Fruit fly (Drosophila melanogaster) whole organism, embryonic: ENCODE results near the gene RhoGAP1A.

ENCODE experiments used
- Adf1 ChIP-seq: fragments of 200-800 bp; sonication (Bioruptor generic); IDR thresholded peaks from 2 replicates; pipeline ENCODE4 v1.3.6; 2022; ENCODE audit warnings: missing biosample characterization, missing genetic modification characterization
- Awh ChIP-seq: fragments of 200-800 bp; sonication (Bioruptor generic); IDR thresholded peaks from 2 replicates; pipeline ENCODE4, ENCODE4 v1.3.6; 2022; ENCODE audit warnings: missing biosample characterization, missing genetic modification characterization
- B-H2 ChIP-seq: fragments of 200-800 bp; sonication (Bioruptor generic); optimal IDR thresholded peaks from 2 replicates; lab custom pipeline; 2018; ENCODE audit warnings: missing biosample characterization, mild to moderate bottlenecking, missing genetic modification characterization
- CG10979 ChIP-seq: fragments of 200-800 bp; sonication (Bioruptor generic); optimal IDR thresholded peaks from 2 replicates; lab custom pipeline; 2018; ENCODE audit warnings: missing biosample characterization, mild to moderate bottlenecking, missing genetic modification characterization, moderate library complexity
- CG11456 ChIP-seq: fragments of 200-800 bp; sonication (Bioruptor generic); IDR thresholded peaks from 3 replicates; pipeline ENCODE4 v1.3.6; 2022; ENCODE audit warnings: missing biosample characterization, missing genetic modification characterization
- CG13775 ChIP-seq: fragments of 200-800 bp; sonication (Bioruptor generic); optimal IDR thresholded peaks from 3 replicates; lab custom pipeline; 2017; ENCODE audit warnings: missing biosample characterization, mild to moderate bottlenecking, missing genetic modification characterization
- CG14710 ChIP-seq: fragments of 200-800 bp; sonication (Bioruptor generic); optimal IDR thresholded peaks from 3 replicates; lab custom pipeline; 2019; ENCODE audit warnings: missing biosample characterization, mild to moderate bottlenecking, missing genetic modification characterization, moderate library complexity
- CG18011 ChIP-seq: fragments of 200-800 bp; sonication (Bioruptor generic); optimal IDR thresholded peaks from 2 replicates; lab custom pipeline; 2017; ENCODE audit warnings: missing biosample characterization, missing genetic modification characterization, mild to moderate bottlenecking, moderate library complexity, missing genotype
- CG18619 ChIP-seq: fragments of 200-800 bp; sonication (Bioruptor generic); optimal IDR thresholded peaks from 3 replicates; lab custom pipeline; 2017; ENCODE audit warnings: missing biosample characterization, mild to moderate bottlenecking, missing genetic modification characterization
- CG18764 ChIP-seq: fragments of 200-800 bp; sonication (Bioruptor generic); optimal IDR thresholded peaks from 3 replicates; lab custom pipeline; 2016; ENCODE audit warnings: missing biosample characterization, missing genetic modification characterization
- CG2129 ChIP-seq: fragments of 200-800 bp; sonication (Bioruptor generic); IDR thresholded peaks from 2 replicates; pipeline ENCODE4 v1.3.6; 2022; ENCODE audit warnings: missing biosample characterization, missing genetic modification characterization; ENCODE audit not compliant: partially characterized antibody
- CG2199 ChIP-seq: fragments of 200-800 bp; sonication (Bioruptor generic); IDR thresholded peaks from 3 replicates; pipeline ENCODE4 v1.3.6; 2022; ENCODE audit warnings: missing biosample characterization, missing genetic modification characterization
- CG30403 ChIP-seq: fragments of 200-800 bp; sonication (Bioruptor generic); optimal IDR thresholded peaks from 3 replicates; lab custom pipeline; 2016; ENCODE audit warnings: missing biosample characterization, missing genetic modification characterization
- CG34224 ChIP-seq: fragments of 200-800 bp; sonication (Bioruptor generic); IDR thresholded peaks from 3 replicates; pipeline ENCODE4 v1.3.6; 2022; ENCODE audit warnings: missing biosample characterization, missing genetic modification characterization; ENCODE audit not compliant: partially characterized antibody
- CG34422 ChIP-seq: fragments of 200-800 bp; sonication (Bioruptor generic); IDR thresholded peaks from 3 replicates; pipeline ENCODE4 v1.3.6; 2022; ENCODE audit warnings: missing biosample characterization, missing genetic modification characterization
- CG4424 ChIP-seq: fragments of 200-800 bp; sonication (Bioruptor generic); optimal IDR thresholded peaks from 3 replicates; lab custom pipeline; 2016; ENCODE audit warnings: missing biosample characterization, missing genetic modification characterization
- CG4730 ChIP-seq: fragments of 200-800 bp; sonication (Bioruptor generic); IDR thresholded peaks from 2 replicates; pipeline ENCODE4 v1.3.6; 2022; ENCODE audit warnings: missing biosample characterization, missing genetic modification characterization
- Camta ChIP-seq: fragments of 200-800 bp; sonication (Bioruptor generic); optimal IDR thresholded peaks from 2 replicates; lab custom pipeline; 2016; ENCODE audit warnings: missing biosample characterization, missing genetic modification characterization
- CkIIα-i1 ChIP-seq: fragments of 200-800 bp; sonication (Bioruptor generic); IDR thresholded peaks from 2 replicates; pipeline ENCODE4 v1.3.6; 2022; ENCODE audit warnings: missing biosample characterization, missing genetic modification characterization
- Dbx ChIP-seq: fragments of 200-800 bp; sonication (Bioruptor generic); IDR thresholded peaks from 3 replicates; pipeline ENCODE4 v1.3.6; 2022; ENCODE audit warnings: missing biosample characterization, missing genetic modification characterization
- Eip74EF ChIP-seq, 2 experiments: fragments of 200-800 bp in 1 of 2; fragments of >200 bp in 1 of 2; sonication (Bioruptor generic) in 1 of 2; optimal IDR thresholded peaks; 2 replicates each; lab custom pipeline; 2017 to 2019; ENCODE audit warnings: missing biosample characterization in 2 of 2, missing genetic modification characterization in 2 of 2, mild to moderate bottlenecking in 1 of 2, moderate library complexity in 1 of 2
- Fer2 ChIP-seq: fragments of 200-800 bp; sonication (Bioruptor generic); optimal IDR thresholded peaks from 2 replicates; lab custom pipeline; 2018; ENCODE audit warnings: missing biosample characterization, mild to moderate bottlenecking, missing genetic modification characterization, moderate library complexity
- Gug ChIP-seq: fragments of 200-800 bp; sonication (Bioruptor generic); IDR thresholded peaks from 4 replicates; pipeline ENCODE4 v1.3.6; 2022; ENCODE audit warnings: missing biosample characterization, missing genetic modification characterization
- Hand ChIP-seq: fragments of 200-800 bp; sonication (Bioruptor generic); optimal IDR thresholded peaks from 2 replicates; lab custom pipeline; 2017; ENCODE audit warnings: mild to moderate bottlenecking, missing biosample characterization, missing genetic modification reagents, missing genetic modification characterization
- Lpt ChIP-seq: fragments of >200 bp; optimal IDR thresholded peaks from 2 replicates; lab custom pipeline; 2018; ENCODE audit warnings: missing biosample characterization, missing genetic modification characterization
- Nf-YA ChIP-seq: fragments of 200-800 bp; sonication (Bioruptor generic); IDR thresholded peaks from 2 replicates; pipeline ENCODE4 v1.3.6; 2022; ENCODE audit warnings: missing biosample characterization, missing genetic modification characterization
- Oaz ChIP-seq: fragments of 200-800 bp; sonication (Bioruptor generic); IDR thresholded peaks from 2 replicates; pipeline ENCODE4 v1.3.6; 2022; ENCODE audit warnings: missing biosample characterization, missing genetic modification characterization
- Scr ChIP-seq: fragments of 200-800 bp; sonication (Bioruptor generic); IDR thresholded peaks from 2 replicates; pipeline ENCODE4 v1.3.6; 2022; ENCODE audit warnings: missing biosample characterization, missing genetic modification characterization; ENCODE audit not compliant: partially characterized antibody
- Six4 ChIP-seq: fragments of 200-800 bp; sonication (Bioruptor generic); optimal IDR thresholded peaks from 2 replicates; lab custom pipeline; 2016; ENCODE audit warnings: missing biosample characterization, missing genetic modification characterization
- Ssrp ChIP-seq: fragments of 200-800 bp; sonication (Bioruptor generic); optimal IDR thresholded peaks from 2 replicates; lab custom pipeline; 2018; ENCODE audit warnings: missing biosample characterization, mild to moderate bottlenecking, missing genetic modification characterization, moderate library complexity
- Tbp ChIP-seq: fragments of >200 bp; optimal IDR thresholded peaks from 2 replicates; lab custom pipeline; 2018; ENCODE audit warnings: missing biosample characterization, missing genetic modification characterization
- Xbp1 ChIP-seq: fragments of 200-800 bp; sonication (Bioruptor generic); optimal IDR thresholded peaks from 3 replicates; lab custom pipeline; 2016; ENCODE audit warnings: missing biosample characterization, mild to moderate bottlenecking, missing genetic modification characterization
- abd-A ChIP-seq: fragments of 200-800 bp; sonication (Bioruptor generic); optimal IDR thresholded peaks from 3 replicates; lab custom pipeline; 2019; ENCODE audit warnings: missing biosample characterization, mild to moderate bottlenecking, missing genetic modification characterization, moderate library complexity
- ac ChIP-seq: fragments of 200-800 bp; sonication (Bioruptor generic); optimal IDR thresholded peaks from 3 replicates; lab custom pipeline; 2017; ENCODE audit warnings: missing biosample characterization, mild to moderate bottlenecking, missing genetic modification characterization
- amos ChIP-seq: fragments of 200-800 bp; sonication (Bioruptor generic); IDR thresholded peaks from 2 replicates; pipeline ENCODE4 v1.3.6; 2022; ENCODE audit warnings: missing biosample characterization, missing genetic modification characterization; ENCODE audit not compliant: partially characterized antibody
- ci ChIP-seq: fragments of 200-800 bp; sonication (Bioruptor generic); IDR thresholded peaks from 3 replicates; pipeline ENCODE4 v1.3.6; 2022; ENCODE audit warnings: missing biosample characterization, missing genetic modification characterization
- da ChIP-seq: fragments of 200-800 bp; sonication (Bioruptor generic); optimal IDR thresholded peaks from 2 replicates; lab custom pipeline; 2016; ENCODE audit warnings: missing biosample characterization, missing genetic modification characterization
- ewg ChIP-seq: fragments of 200-800 bp; sonication (Bioruptor generic); optimal IDR thresholded peaks from 3 replicates; lab custom pipeline; 2017; ENCODE audit warnings: mild to moderate bottlenecking, missing biosample characterization, missing genetic modification reagents, missing genetic modification characterization
- kay ChIP-seq: fragments of 200-800 bp; sonication (Bioruptor generic); optimal IDR thresholded peaks from 2 replicates; lab custom pipeline; 2016; ENCODE audit warnings: missing biosample characterization, missing genetic modification characterization
- klu ChIP-seq: fragments of 200-800 bp; sonication (Bioruptor generic); IDR thresholded peaks from 2 replicates; pipeline ENCODE4 v1.3.6; 2022; ENCODE audit warnings: missing biosample characterization, missing genetic modification characterization
- pan ChIP-seq, 4 experiments: fragments of >200 bp in 3 of 4; fragments of 200-800 bp in 1 of 4; sonication (Bioruptor generic) in 1 of 4; optimal IDR thresholded peaks in 3 of 4; IDR thresholded peaks in 1 of 4; 2 replicates each; pipeline versions ENCODE4 v1.3.6 to Lab custom; 2017 to 2022; ENCODE audit warnings: missing biosample characterization in 2 of 4, missing genetic modification characterization in 2 of 4, mixed read lengths in 1 of 4
- pho ChIP-seq: fragments of 200-800 bp; sonication (Bioruptor generic); optimal IDR thresholded peaks from 2 replicates; lab custom pipeline; 2016; ENCODE audit warnings: missing biosample characterization, missing genetic modification characterization
- run ChIP-seq: fragments of 200-800 bp; sonication (Bioruptor generic); optimal IDR thresholded peaks from 3 replicates; lab custom pipeline; 2018; ENCODE audit warnings: missing biosample characterization, mild to moderate bottlenecking, missing genetic modification characterization
- sens-2 ChIP-seq: fragments of 200-800 bp; sonication (Bioruptor generic); IDR thresholded peaks from 2 replicates; pipeline ENCODE4 v1.3.6; 2022; ENCODE audit warnings: missing biosample characterization, missing genetic modification characterization
- seq ChIP-seq: fragments of 200-800 bp; sonication (Bioruptor generic); IDR thresholded peaks from 2 replicates; pipeline ENCODE4 v1.3.6; 2022; ENCODE audit warnings: missing biosample characterization, missing genetic modification characterization
- sim ChIP-seq: fragments of 200-800 bp; sonication (Bioruptor generic); IDR thresholded peaks from 2 replicates; pipeline ENCODE4 v1.3.6; 2022; ENCODE audit warnings: missing biosample characterization, missing genetic modification characterization
- slbo ChIP-seq: fragments of 200-800 bp; sonication (Bioruptor generic); IDR thresholded peaks from 2 replicates; pipeline ENCODE4 v1.3.6; 2022; ENCODE audit warnings: missing biosample characterization, missing genetic modification characterization
- tap ChIP-seq: fragments of 200-800 bp; optimal IDR thresholded peaks from 3 replicates; lab custom pipeline; 2019; ENCODE audit warnings: missing biosample characterization, mild to moderate bottlenecking, missing genetic modification characterization, moderate library complexity
- vnd ChIP-seq: fragments of 200-800 bp; sonication (Bioruptor generic); IDR thresholded peaks from 3 replicates; pipeline ENCODE4 v1.3.6; 2022; ENCODE audit warnings: missing biosample characterization, missing genetic modification characterization; ENCODE audit not compliant: partially characterized antibody
- wdn ChIP-seq: fragments of 200-800 bp; sonication (Bioruptor generic); IDR thresholded peaks from 2 replicates; pipeline ENCODE4 v1.3.6; 2022; ENCODE audit warnings: missing biosample characterization, missing genetic modification characterization

Gene RhoGAP1A

DNA sequence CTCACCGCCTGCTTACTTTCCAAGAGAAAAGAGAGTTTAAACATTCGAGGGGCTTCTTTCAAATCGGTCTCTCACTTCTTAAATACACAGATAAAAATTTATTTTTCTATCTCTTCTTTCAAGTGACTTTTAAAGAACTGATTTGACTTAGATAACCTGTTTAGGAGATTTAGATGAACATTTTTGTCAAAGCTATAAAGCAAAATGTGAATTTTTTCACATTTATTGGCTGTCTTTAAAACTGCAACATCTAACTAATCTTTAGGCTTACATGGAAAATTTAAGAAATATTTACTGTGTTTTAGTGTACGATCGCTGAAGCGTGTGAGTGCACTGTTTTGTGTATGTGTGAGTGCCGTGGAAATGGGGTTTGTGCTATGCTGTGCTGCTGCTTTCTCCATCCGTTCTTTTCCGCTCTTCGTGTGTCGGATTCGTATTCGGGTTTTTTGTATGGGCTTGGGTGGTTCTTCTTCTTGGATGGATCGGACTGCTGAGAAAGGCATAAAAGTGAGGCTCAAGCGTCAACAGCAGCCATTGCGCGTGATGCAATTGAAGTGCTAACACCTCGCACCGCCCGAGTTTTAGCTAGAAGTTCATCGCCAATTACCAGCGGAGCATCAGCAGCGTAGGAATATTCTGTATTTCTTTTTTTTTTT is 48.4 kb downstream of the RhoGAP1A start (continued):
- TF ChIP-seq Adf1 (GFP tag; lab: Robert Waterston, UW) (no peak), Gug (no peak), CkIIα-i1 (GFP tag; lab: Robert Waterston, UW) (no peak), Camta (GFP tag; lab: Kevin White, UChicago) (peak; percentile 32), Xbp1 (GFP tag; lab: Kevin White, UChicago) (peak; percentile 40), Lpt (GFP tag; lab: Kevin White, UChicago) (no peak), tap (tag; lab: Kevin White, UChicago) (peak; percentile 38), Hand (GFP tag; lab: Kevin White, UChicago) (no peak), Ssrp (tag; lab: Kevin White, UChicago) (peak; percentile 66), Oaz (no peak), Nf-YA (GFP tag; lab: Robert Waterston, UW) (no peak), CG18011 (no peak), CG2129 (GFP tag; lab: Robert Waterston, UW) (no peak), Fer2 (tag; lab: Kevin White, UChicago) (no peak), ac (GFP tag; lab: Kevin White, UChicago) (no peak), pan (optimal IDR thresholded peaks at IDR 0.05; lab: Kevin White, UChicago) (no peak), pan (GFP tag; optimal IDR thresholded peaks at IDR 0.05 in 1 of 2, IDR thresholded peaks at IDR 0.05 in 1 of 2) (no peak), sim (0 out of 2 replicates have a peak, but pooled peaks have one; percentile 43), pho (GFP tag; lab: Kevin White, UChicago) (no peak), Six4 (GFP tag; lab: Kevin White, UChicago) (peak; percentile 60), run (tag; lab: Kevin White, UChicago) (no peak), CG34422 (no peak), Eip74EF (GFP tag; optimal IDR thresholded peaks at IDR 0.05; lab: Kevin White, UChicago) (peak in 1 of 2 experiments; percentile 58), Awh (GFP tag; lab: Robert Waterston, UW) (no peak), Scr (GFP tag; lab: Robert Waterston, UW) (no peak), klu (GFP tag; lab: Robert Waterston, UW) (no peak), CG13775 (peak; percentile 63), kay (GFP tag; lab: Kevin White, UChicago) (no peak), da (no peak), sens-2 (GFP tag; lab: Robert Waterston, UW) (no peak), Tbp (no peak), CG18619 (GFP tag; lab: Kevin White, UChicago) (peak; percentile 21), CG11456 (GFP tag; lab: Robert Waterston, UW) (no peak), CG30403 (GFP tag; lab: Kevin White, UChicago) (peak; percentile 61), CG4424 (GFP tag; lab: Kevin White, UChicago) (peak; percentile 51), Dbx (GFP tag; lab: Robert Waterston, UW) (no peak), CG2199 (GFP tag; lab: Robert Waterston, UW) (peak; percentile 66; the same call in 2 of the 3 replicates), abd-A (no peak), vnd (no peak), ewg (peak; percentile 41), ci (GFP tag; lab: Robert Waterston, UW) (no peak), wdn (GFP tag; lab: Robert Waterston, UW) (no peak), CG10979 (tag; lab: Kevin White, UChicago) (peak; percentile 88), CG4730 (GFP tag; lab: Robert Waterston, UW) (no peak), slbo (GFP tag; lab: Robert Waterston, UW) (no peak), seq (no peak), CG18764 (GFP tag; lab: Kevin White, UChicago) (no peak), CG34224 (GFP tag; lab: Robert Waterston, UW) (no peak), amos (GFP tag; lab: Robert Waterston, UW) (no peak), B-H2 (GFP tag; lab: Kevin White, UChicago) (no peak), CG14710 (tag; lab: Kevin White, UChicago) (peak; percentile 85)
